Fruit fly (Drosophila melanogaster) whole organism, embryonic: ENCODE results near the gene CG6106.

Experiments used
- CG17385 ChIP-seq: fragments of 200-800 bp; sonication (Bioruptor generic); optimal IDR thresholded peaks from 3 replicates; lab custom pipeline; 2018; ENCODE audit warnings: missing biosample characterization, mild to moderate bottlenecking, missing genetic modification characterization
- CG1832 ChIP-seq: fragments of 200-800 bp; sonication (Bioruptor generic); optimal IDR thresholded peaks from 2 replicates; lab custom pipeline; 2017; ENCODE audit warnings: missing biosample characterization, mild to moderate bottlenecking, missing genetic modification characterization, inconsistent platforms
- CG3838 ChIP-seq: fragments of 200-800 bp; sonication (Bioruptor generic); optimal IDR thresholded peaks from 3 replicates; lab custom pipeline; 2016; ENCODE audit warnings: missing biosample characterization, missing genetic modification characterization
- NFAT ChIP-seq: fragments of 200-800 bp; sonication (Bioruptor generic); IDR thresholded peaks from 2 replicates; pipeline ENCODE4 v1.3.6; 2022; ENCODE audit warnings: missing biosample characterization, missing genetic modification characterization
- maf-S ChIP-seq: fragments of 200-800 bp; sonication (Bioruptor generic); optimal IDR thresholded peaks from 2 replicates; lab custom pipeline; 2016; ENCODE audit warnings: missing biosample characterization, missing genetic modification characterization

DNA sequence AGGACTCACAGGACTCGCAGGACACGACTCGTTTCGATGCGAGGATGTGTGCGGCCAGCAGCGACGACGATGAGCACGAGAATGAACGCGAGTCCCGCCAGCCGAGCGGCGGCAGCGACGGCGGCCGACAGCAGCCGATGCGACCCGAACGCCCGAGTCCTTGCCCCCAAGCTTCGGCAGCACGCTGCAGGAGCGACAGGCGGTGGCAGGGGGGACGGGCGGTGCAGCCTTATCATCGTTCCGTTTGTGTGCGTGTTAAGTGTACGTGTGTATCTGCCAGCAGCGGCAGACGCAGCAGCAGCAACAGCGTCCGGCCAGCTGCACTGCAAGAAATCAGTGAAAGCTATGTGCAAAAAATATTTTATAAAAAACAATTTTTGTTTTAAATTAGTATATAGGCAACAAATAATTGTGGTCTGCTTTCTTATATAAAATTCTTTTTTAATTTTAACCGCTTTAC lies 2.5 kb upstream of the CG6106 start, which contains the start of gene kairos:
- no peak for TF ChIP-seq maf-S (GFP tag; lab: Kevin White, UChicago)
- no peak for TF ChIP-seq CG3838 (GFP tag; lab: Kevin White, UChicago)
- no peak for TF ChIP-seq NFAT (GFP tag; lab: Robert Waterston, UW)
- TF ChIP-seq CG1832, result no peak
- TF ChIP-seq CG17385 (GFP tag; lab: Kevin White, UChicago), result no peak
